Worm (Caenorhabditis elegans) whole organism, L2 larva: ENCODE data around the gene R07B1.9.

Experiments
- ceh-82 ChIP-seq: fragments of 150-350 bp; optimal IDR thresholded peaks from 2 replicates; lab custom pipeline; 2014; ENCODE audit warnings: missing biosample characterization, missing genetic modification characterization
- snpc-4 ChIP-seq: fragments of 150-350 bp; optimal IDR thresholded peaks from 2 replicates; lab custom pipeline; 2014; ENCODE audit warnings: missing biosample characterization, missing genetic modification characterization
- zag-1 ChIP-seq: fragments of 150-350 bp; optimal IDR thresholded peaks from 2 replicates; lab custom pipeline; 2014; ENCODE audit warnings: missing biosample characterization, missing genetic modification characterization

DNA sequence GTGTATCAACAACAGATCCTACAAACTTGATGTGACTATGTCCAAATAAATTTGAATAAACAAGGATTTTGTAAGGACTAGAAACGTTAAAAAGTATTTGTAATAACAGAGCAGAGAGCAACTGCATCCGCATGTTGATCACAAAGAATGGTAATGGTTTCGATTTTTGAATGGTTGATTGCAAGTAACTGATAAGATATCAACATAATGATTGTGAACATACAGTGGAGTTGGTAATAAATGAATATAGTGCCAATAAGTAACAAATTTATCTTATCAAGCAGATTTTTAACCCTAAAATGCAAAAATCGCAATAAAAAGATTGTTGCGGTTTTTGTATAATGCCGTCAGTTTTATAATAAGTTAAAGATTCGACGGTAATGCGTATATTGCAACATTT, 47.7 kb downstream of the R07B1.9 start, which contains the start of gene ugt-23:
- TF ChIP-seq ceh-82 (tag; lab: Kevin White, UChicago) (no peak), snpc-4 (no peak), zag-1 (tag; lab: Kevin White, UChicago) (no peak)
